Fruit fly (Drosophila melanogaster): ENCODE data around the gene Hsp70Bb.

Gene Hsp70Bb

dm6 chr3R:12514997-12515396 lies 9.4 kb downstream of the Hsp70Bb start:
- no peak for TF ChIP-seq tai (GFP tag; optimal IDR thresholded peaks at IDR 0.05)
- no peak for TF ChIP-seq ey (GFP tag; optimal IDR thresholded peaks at IDR 0.05)
- no peak for TF ChIP-seq Rel (GFP tag; optimal IDR thresholded peaks at IDR 0.05)
- TF ChIP-seq Rel (tag; optimal IDR thresholded peaks at IDR 0.05): no peak

dm6 chr3R:12525888-12526287 lies 20.3 kb downstream of the Hsp70Bb start, which contains the start of gene Hug:
Hug (plus strand) TSS chr3R:12526188.
- no peak for TF ChIP-seq rgr (GFP tag; optimal IDR thresholded peaks at IDR 0.05)
- TF ChIP-seq dl (GFP tag; optimal IDR thresholded peaks at IDR 0.05; ENCODE audit: insufficient read depth in 1 of 2, partially characterized antibody in 2 of 2): no peak
- TF ChIP-seq Dif (GFP tag; optimal IDR thresholded peaks at IDR 0.05; ENCODE audit: partially characterized antibody): no peak
- TF ChIP-seq foxo (GFP tag; optimal IDR thresholded peaks at IDR 0.05): no peak

dm6 chr3R:12542947-12543346 lies 37.4 kb downstream of the Hsp70Bb start:
- TF ChIP-seq CrebA (GFP tag; optimal IDR thresholded peaks at IDR 0.05; ENCODE audit: borderline replicate concordance): no peak
- no peak for TF ChIP-seq GATAd (GFP tag; optimal IDR thresholded peaks at IDR 0.05)
- TF ChIP-seq Abd-B (GFP tag; optimal IDR thresholded peaks at IDR 0.05): no peak
- no peak for TF ChIP-seq ey (GFP tag; optimal IDR thresholded peaks at IDR 0.05)
- TF ChIP-seq jim (GFP tag; optimal IDR thresholded peaks at IDR 0.05): no peak

dm6 chr3R:12548229-12548628 lies 42.6 kb downstream of the Hsp70Bb start, which contains the start of gene Octbeta3R:
Octbeta3R (minus strand) TSS chr3R:12548229.
- TF ChIP-seq Sp1 (GFP tag; optimal IDR thresholded peaks at IDR 0.05): no peak
- TF ChIP-seq Hr78 (GFP tag; optimal IDR thresholded peaks at IDR 0.05): no peak
- TF ChIP-seq dl (GFP tag; optimal IDR thresholded peaks at IDR 0.05; ENCODE audit: insufficient read depth in 1 of 2, partially characterized antibody in 2 of 2): no peak
- TF ChIP-seq brk (GFP tag; optimal IDR thresholded peaks at IDR 0.05): no peak
- TF ChIP-seq Hr83 (GFP tag; optimal IDR thresholded peaks at IDR 0.05; ENCODE audit: poor library complexity, severe bottlenecking): no peak
- TF ChIP-seq CG9705 (GFP tag; optimal IDR thresholded peaks at IDR 0.05): no peak
- TF ChIP-seq Vsx2 (GFP tag; optimal IDR thresholded peaks at IDR 0.05; ENCODE audit: partially characterized antibody): no peak
- no peak for TF ChIP-seq foxo (GFP tag; optimal IDR thresholded peaks at IDR 0.05)
- no peak for TF ChIP-seq OdsH (GFP tag; optimal IDR thresholded peaks at IDR 0.05)
- TF ChIP-seq br (GFP tag; optimal IDR thresholded peaks at IDR 0.05): no peak
- no peak for TF ChIP-seq Mio (GFP tag; optimal IDR thresholded peaks at IDR 0.05)
- TF ChIP-seq jim (GFP tag; optimal IDR thresholded peaks at IDR 0.05): no peak
- TF ChIP-seq woc (GFP tag; optimal IDR thresholded peaks at IDR 0.05): no peak
- no peak for TF ChIP-seq pan (optimal IDR thresholded peaks at IDR 0.05)
- no peak for TF ChIP-seq HLH106 (tag; optimal IDR thresholded peaks at IDR 0.05)
- no peak for TF ChIP-seq Dfd (GFP tag; optimal IDR thresholded peaks at IDR 0.05)
- TF ChIP-seq fru (GFP tag; optimal IDR thresholded peaks at IDR 0.05): no peak

All from whole organism, wandering third instar larva.